Worm (Caenorhabditis elegans) whole organism, L3 larva: ENCODE data around the gene ugt-58.

Experiments used
- R02D3.7 ChIP-seq: fragments of 150-350 bp; optimal IDR thresholded peaks from 2 replicates; lab custom pipeline; 2014; ENCODE audit warnings: missing biosample characterization, missing genetic modification characterization
- ZK546.5 ChIP-seq: sonication (generic microtip); optimal IDR thresholded peaks from 2 replicates; lab custom pipeline; 2017; ENCODE audit warnings: missing biosample characterization, missing genetic modification characterization
- aly-2 ChIP-seq: fragments of 150-350 bp; optimal IDR thresholded peaks from 2 replicates; lab custom pipeline; 2014; ENCODE audit warnings: missing biosample characterization, missing genetic modification characterization
- ama-1 ChIP-seq: fragments of 150-350 bp; optimal IDR thresholded peaks from 2 replicates; lab custom pipeline; 2018
- ceh-16 ChIP-seq: sonication (generic microtip); optimal IDR thresholded peaks from 2 replicates; lab custom pipeline; 2017; ENCODE audit warnings: missing biosample characterization, missing genetic modification characterization
- ceh-28 ChIP-seq: fragments of 150-350 bp; optimal IDR thresholded peaks from 2 replicates; lab custom pipeline; 2014; ENCODE audit warnings: missing biosample characterization, missing genetic modification reagents, missing genetic modification characterization
- ceh-82 ChIP-seq: fragments of 150-350 bp; optimal IDR thresholded peaks from 2 replicates; lab custom pipeline; 2014; ENCODE audit warnings: missing biosample characterization, missing genetic modification characterization
- ceh-9 ChIP-seq: sonication (generic microtip); optimal IDR thresholded peaks from 2 replicates; lab custom pipeline; 2018; ENCODE audit warnings: missing biosample characterization, missing genetic modification characterization
- daf-12 ChIP-seq: fragments of 150-350 bp; optimal IDR thresholded peaks from 2 replicates; lab custom pipeline; 2014; ENCODE audit warnings: missing biosample characterization, missing genetic modification reagents, missing genetic modification characterization
- egl-27 ChIP-seq: sonication (generic microtip); optimal IDR thresholded peaks from 4 replicates; lab custom pipeline; 2017; ENCODE audit warnings: missing biosample characterization, missing genetic modification reagents, missing genetic modification characterization
- egl-5 ChIP-seq: fragments of 150-350 bp; optimal IDR thresholded peaks from 2 replicates; lab custom pipeline; 2017; ENCODE audit warnings: missing biosample characterization, missing genetic modification reagents, missing genetic modification characterization, inconsistent platforms
- elt-1 ChIP-seq: fragments of 150-350 bp; optimal IDR thresholded peaks from 2 replicates; lab custom pipeline; 2014; ENCODE audit warnings: missing biosample characterization, missing genetic modification characterization
- elt-2 ChIP-seq: sonication (generic microtip); optimal IDR thresholded peaks from 2 replicates; lab custom pipeline; 2016; ENCODE audit warnings: missing genetic modification reagents, mild to moderate bottlenecking, missing genetic modification characterization, missing compliant biosample characterization
- elt-3 ChIP-seq, 3 experiments: fragments of 150-350 bp in 1 of 3; sonication (generic microtip) in 2 of 3; optimal IDR thresholded peaks; 2 replicates in 2 of 3; 4 replicates in 1 of 3; lab custom pipeline; 2014 to 2017; ENCODE audit warnings: missing biosample characterization in 3 of 3, missing genetic modification characterization in 3 of 3
- eor-1 ChIP-seq, 2 experiments: fragments of 150-350 bp; optimal IDR thresholded peaks; 2 replicates each; lab custom pipeline; 2014 to 2018; ENCODE audit warnings: missing biosample characterization in 2 of 2, missing genetic modification characterization in 2 of 2
- fkh-10 ChIP-seq: sonication (generic microtip); optimal IDR thresholded peaks from 2 replicates; lab custom pipeline; 2017; ENCODE audit warnings: missing biosample characterization, missing genetic modification reagents, missing genetic modification characterization
- fkh-2 ChIP-seq: fragments of 150-350 bp; optimal IDR thresholded peaks from 2 replicates; lab custom pipeline; 2014; ENCODE audit warnings: missing biosample characterization, missing genetic modification reagents, missing genetic modification characterization
- fos-1 ChIP-seq: fragments of 150-350 bp; optimal IDR thresholded peaks from 2 replicates; lab custom pipeline; 2014; ENCODE audit warnings: missing biosample characterization, missing genetic modification characterization
- hmg-11 ChIP-seq: sonication (generic microtip); optimal IDR thresholded peaks from 2 replicates; lab custom pipeline; 2016; ENCODE audit warnings: missing genetic modification characterization, missing compliant biosample characterization
- jun-1 ChIP-seq: fragments of 150-350 bp; optimal IDR thresholded peaks from 2 replicates; lab custom pipeline; 2014; ENCODE audit warnings: missing biosample characterization, missing genetic modification reagents, missing genetic modification characterization
- lin-15B ChIP-seq: fragments of 150-350 bp; optimal IDR thresholded peaks from 2 replicates; lab custom pipeline; 2014; ENCODE audit warnings: missing biosample characterization, missing genetic modification characterization
- lin-39 ChIP-seq: fragments of 150-350 bp; optimal IDR thresholded peaks from 2 replicates; lab custom pipeline; 2018; ENCODE audit warnings: missing biosample characterization, missing genetic modification reagents, missing genetic modification characterization
- lsy-12 ChIP-seq: sonication (generic microtip); optimal IDR thresholded peaks from 2 replicates; lab custom pipeline; 2016; ENCODE audit warnings: mild to moderate bottlenecking, missing genetic modification characterization, missing compliant biosample characterization
- mdl-1 ChIP-seq: fragments of 150-350 bp; optimal IDR thresholded peaks from 2 replicates; lab custom pipeline; 2014; ENCODE audit warnings: missing biosample characterization, missing genetic modification characterization
- mml-1 ChIP-seq: fragments of 150-350 bp; sonication (generic microtip); optimal IDR thresholded peaks from 3 replicates; lab custom pipeline; 2014; ENCODE audit warnings: missing biosample characterization, missing genetic modification characterization
- nfya-1 ChIP-seq: sonication (generic microtip); optimal IDR thresholded peaks from 2 replicates; lab custom pipeline; 2017; ENCODE audit warnings: missing genetic modification characterization, mild to moderate bottlenecking, missing compliant biosample characterization, antibody characterized with exemption, moderate library complexity; ENCODE audit not compliant: insufficient read depth
- nhr-11 ChIP-seq: fragments of 150-350 bp; optimal IDR thresholded peaks from 2 replicates; lab custom pipeline; 2014; ENCODE audit warnings: missing biosample characterization, missing genetic modification characterization
- nhr-12 ChIP-seq: fragments of 150-350 bp; optimal IDR thresholded peaks from 2 replicates; lab custom pipeline; 2014; ENCODE audit warnings: missing biosample characterization, missing genetic modification characterization
- nhr-23 ChIP-seq: fragments of 150-350 bp; optimal IDR thresholded peaks from 2 replicates; lab custom pipeline; 2014; ENCODE audit warnings: missing biosample characterization, missing genetic modification reagents, missing genetic modification characterization
- nhr-237 ChIP-seq: fragments of 150-350 bp; optimal IDR thresholded peaks from 2 replicates; lab custom pipeline; 2014; ENCODE audit warnings: missing biosample characterization, missing genetic modification characterization
- nhr-25 ChIP-seq: sonication (generic microtip); optimal IDR thresholded peaks from 2 replicates; lab custom pipeline; 2017; ENCODE audit warnings: missing biosample characterization, missing genetic modification characterization
- nhr-28 ChIP-seq: fragments of 150-350 bp; optimal IDR thresholded peaks from 2 replicates; lab custom pipeline; 2014; ENCODE audit warnings: missing biosample characterization, missing genetic modification characterization
- nhr-43 ChIP-seq: sonication (generic microtip); optimal IDR thresholded peaks from 2 replicates; lab custom pipeline; 2016; ENCODE audit warnings: mild to moderate bottlenecking, missing genetic modification characterization, missing compliant biosample characterization; ENCODE audit not compliant: poor library complexity, severe bottlenecking
- nhr-67 ChIP-seq: fragments of 150-350 bp; optimal IDR thresholded peaks from 2 replicates; lab custom pipeline; 2014; ENCODE audit warnings: missing biosample characterization, missing genetic modification characterization
- nhr-76 ChIP-seq: fragments of 150-350 bp; sonication (generic microtip); optimal IDR thresholded peaks from 5 replicates; lab custom pipeline; 2014; ENCODE audit warnings: missing biosample characterization, missing genetic modification characterization
- nhr-77 ChIP-seq: fragments of 150-350 bp; optimal IDR thresholded peaks from 2 replicates; lab custom pipeline; 2014; ENCODE audit warnings: missing biosample characterization, missing genetic modification characterization
- pha-4 ChIP-seq: fragments of 150-350 bp; optimal IDR thresholded peaks from 2 replicates; lab custom pipeline; 2014; ENCODE audit warnings: missing biosample characterization, missing genetic modification reagents, missing genetic modification characterization
- pqm-1 ChIP-seq: fragments of 150-350 bp; optimal IDR thresholded peaks from 2 replicates; lab custom pipeline; 2017; ENCODE audit warnings: missing biosample characterization, missing genetic modification characterization, inconsistent platforms
- sea-2 ChIP-seq: fragments of 150-350 bp; sonication (generic microtip); optimal IDR thresholded peaks from 4 replicates; lab custom pipeline; 2014; ENCODE audit warnings: missing biosample characterization, missing genetic modification reagents, missing genetic modification characterization
- skn-1 ChIP-seq: fragments of 150-350 bp; optimal IDR thresholded peaks from 2 replicates; lab custom pipeline; 2014; ENCODE audit warnings: missing biosample characterization, missing genetic modification characterization
- snpc-4 ChIP-seq: fragments of 150-350 bp; optimal IDR thresholded peaks from 2 replicates; lab custom pipeline; 2014; ENCODE audit warnings: missing biosample characterization, missing genetic modification characterization
- tbx-2 ChIP-seq: sonication (generic microtip); optimal IDR thresholded peaks from 2 replicates; lab custom pipeline; 2016; ENCODE audit warnings: mild to moderate bottlenecking, missing genetic modification characterization, missing compliant biosample characterization
- unc-39 ChIP-seq: sonication (generic microtip); optimal IDR thresholded peaks from 4 replicates; lab custom pipeline; 2017; ENCODE audit warnings: missing biosample characterization, missing genetic modification characterization
- unc-62 ChIP-seq: fragments of 150-350 bp; sonication (generic microtip); optimal IDR thresholded peaks from 4 replicates; lab custom pipeline; 2014; ENCODE audit warnings: missing biosample characterization, missing genetic modification reagents, missing genetic modification characterization
- zag-1 ChIP-seq: fragments of 150-350 bp; optimal IDR thresholded peaks from 2 replicates; lab custom pipeline; 2014; ENCODE audit warnings: missing biosample characterization, missing genetic modification characterization
- ztf-11 ChIP-seq: fragments of 150-350 bp; optimal IDR thresholded peaks from 2 replicates; lab custom pipeline; 2014; ENCODE audit warnings: missing biosample characterization, missing genetic modification characterization
- ztf-4 ChIP-seq: fragments of 150-350 bp; optimal IDR thresholded peaks from 2 replicates; lab custom pipeline; 2014; ENCODE audit warnings: missing biosample characterization, missing genetic modification characterization

Gene ugt-58

DNA sequence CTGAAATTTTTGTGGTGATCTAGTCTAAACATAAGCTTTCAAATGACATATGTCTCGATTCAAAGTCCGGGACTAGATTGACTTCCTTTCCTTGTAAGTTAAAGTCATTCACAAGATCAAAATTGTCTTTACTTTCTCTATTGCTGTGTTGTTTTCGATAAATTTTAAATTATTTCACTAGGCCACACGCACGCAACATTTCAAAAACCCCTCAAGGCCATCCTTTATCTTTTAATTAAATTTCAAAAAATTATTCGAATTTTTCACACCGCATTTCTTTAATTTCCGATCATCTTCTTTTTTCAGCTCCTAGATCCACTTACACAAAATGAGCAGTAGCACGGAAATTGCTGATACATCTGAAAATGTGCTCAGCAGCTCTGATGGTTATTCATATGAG is 49.7 kb upstream of the ugt-58 start, which contains the start of gene ZK1307.7:
ZK1307.7 (plus strand) TSS at position 301 of the 400 bp plus-strand sequence.
- TF ChIP-seq R02D3.7 (tag; lab: Kevin White, UChicago) = no peak
- TF ChIP-seq eor-1 (tag; optimal IDR thresholded peaks at IDR 0.05; lab: Kevin White, UChicago) = no peak
- no peak for TF ChIP-seq ceh-82 (tag; lab: Kevin White, UChicago)
- TF ChIP-seq nhr-43 (tag; lab: Kevin White, UChicago) = no peak
- TF ChIP-seq aly-2 (tag; lab: Kevin White, UChicago) = no peak
- no peak for TF ChIP-seq ZK546.5 (tag; lab: Kevin White, UChicago)
- no peak for TF ChIP-seq unc-39
- TF ChIP-seq nhr-237 (tag; lab: Kevin White, UChicago) = no peak
- no peak for TF ChIP-seq fkh-10 (GFP tag; lab: Kevin White, UChicago)
- TF ChIP-seq egl-27 (tag; lab: Kevin White, UChicago) = no peak
- TF ChIP-seq elt-2 (tag; lab: Kevin White, UChicago) = no peak
- no peak for TF ChIP-seq ceh-16 (tag; lab: Kevin White, UChicago)
- TF ChIP-seq ztf-4 (tag; lab: Kevin White, UChicago) = no peak
- no peak for TF ChIP-seq zag-1
- no peak for TF ChIP-seq nhr-28 (tag; lab: Kevin White, UChicago)
- no peak for TF ChIP-seq nhr-12 (tag; lab: Kevin White, UChicago)
- TF ChIP-seq sea-2 (GFP tag; lab: Kevin White, UChicago) = no peak
- TF ChIP-seq elt-1 (tag; lab: Kevin White, UChicago) = no peak
- no peak for TF ChIP-seq skn-1 (tag; lab: Kevin White, UChicago)
- TF ChIP-seq, all 47 proteins: peak for 0

DNA sequence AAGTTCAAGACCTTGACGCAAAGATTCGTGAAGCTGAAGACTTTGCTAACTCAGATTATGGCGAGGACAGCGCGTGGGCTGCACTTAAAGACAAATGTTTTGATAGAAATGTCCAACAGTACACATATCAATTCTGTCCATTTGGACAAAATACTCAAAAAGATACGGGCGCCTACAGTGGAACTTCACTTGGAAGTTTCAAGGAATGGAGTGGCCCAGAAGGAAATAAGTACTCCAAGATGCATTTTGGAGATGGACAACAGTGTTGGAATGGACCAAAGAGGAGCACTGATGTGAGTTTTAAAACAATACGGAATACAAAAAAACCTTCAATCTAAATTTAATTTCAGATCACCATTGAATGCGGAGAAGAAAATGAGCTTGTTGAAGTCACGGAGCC is 39.3 kb upstream of the ugt-58 start:
- TF ChIP-seq unc-39 (no peak), snpc-4 (tag; lab: Kevin White, UChicago) (no peak), elt-1 (tag; lab: Kevin White, UChicago) (no peak), ceh-28 (no peak)
- TF ChIP-seq, all 47 proteins: peak for 0

DNA sequence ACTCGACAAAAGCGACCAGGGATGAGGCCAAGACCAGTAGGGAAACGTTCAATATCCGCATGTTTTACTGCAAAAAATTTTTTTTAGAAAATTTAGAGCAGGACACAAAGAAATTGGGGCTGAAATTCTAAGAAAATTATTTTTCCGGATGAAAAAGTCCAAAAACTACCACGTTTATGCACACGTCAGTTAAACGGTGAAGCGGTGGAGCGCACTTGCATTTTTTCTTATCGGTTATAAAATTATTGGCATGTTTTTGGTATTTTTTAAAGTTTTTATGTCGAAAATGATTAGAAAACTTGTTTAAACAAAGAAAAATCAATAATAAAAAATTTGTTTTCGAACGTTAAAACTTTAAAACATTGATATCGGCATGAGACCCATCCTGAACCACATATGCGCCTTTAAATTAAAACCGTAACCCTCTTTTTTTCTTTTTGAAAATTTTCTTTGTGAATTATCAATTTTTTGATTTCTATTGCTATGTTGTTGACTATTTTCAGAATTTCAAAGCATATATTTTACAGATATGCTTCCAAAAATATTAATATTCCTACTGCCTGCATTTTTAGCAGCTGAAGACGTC is 37.6 kb upstream of the ugt-58 start, which contains the start of the genes dnj-20 and ZK1307.8:
dnj-20 (minus strand) TSS at position 67 of the 586 bp plus-strand sequence.
ZK1307.8 (plus strand) TSS at position 504 of the 586 bp plus-strand sequence.
- TF ChIP-seq lin-39 (tag; lab: Kevin White, UChicago) (peak; percentile 22), lsy-12 (tag; lab: Kevin White, UChicago) (no peak), sea-2 (GFP tag; lab: Kevin White, UChicago) (no peak), jun-1 (tag; lab: Kevin White, UChicago) (no peak), lin-15B (tag; lab: Kevin White, UChicago) (peak; percentile 40), nhr-11 (tag; lab: Kevin White, UChicago) (no peak), skn-1 (tag; lab: Kevin White, UChicago) (no peak), fkh-10 (GFP tag; lab: Kevin White, UChicago) (no peak), mml-1 (tag; lab: Kevin White, UChicago) (no peak), ceh-9 (tag; lab: Kevin White, UChicago) (no peak), nhr-23 (tag; lab: Kevin White, UChicago) (no peak), elt-2 (tag; lab: Kevin White, UChicago) (peak; percentile 45), tbx-2 (tag; lab: Kevin White, UChicago) (no peak), elt-3 (tag; optimal IDR thresholded peaks at IDR 0.05; lab: Kevin White, UChicago) (no peak), R02D3.7 (tag; lab: Kevin White, UChicago) (no peak), nhr-28 (tag; lab: Kevin White, UChicago) (no peak), ama-1 (lab: Kevin White, UChicago) (no peak), pha-4 (tag; lab: Kevin White, UChicago) (peak; percentile 9), fos-1 (no peak), pqm-1 (tag; lab: Kevin White, UChicago) (peak; percentile 34), nhr-237 (tag; lab: Kevin White, UChicago) (no peak), mdl-1 (tag; lab: Kevin White, UChicago) (no peak), ceh-16 (tag; lab: Kevin White, UChicago) (no peak), snpc-4 (tag; lab: Kevin White, UChicago) (no peak), ztf-11 (tag; lab: Kevin White, UChicago) (no peak), aly-2 (tag; lab: Kevin White, UChicago) (no peak), nhr-76 (tag; lab: Kevin White, UChicago) (no peak), zag-1 (no peak), unc-62 (GFP tag; lab: Kevin White, UChicago) (no peak), egl-27 (tag; lab: Kevin White, UChicago) (no peak), nhr-77 (no peak), nhr-25 (tag; lab: Kevin White, UChicago) (no peak), ceh-28 (no peak), nhr-67 (tag; lab: Kevin White, UChicago) (no peak), unc-39 (no peak), egl-5 (no peak), ZK546.5 (tag; lab: Kevin White, UChicago) (no peak), ceh-82 (tag; lab: Kevin White, UChicago) (no peak), hmg-11 (tag; lab: Kevin White, UChicago) (peak; percentile 33), nhr-12 (tag; lab: Kevin White, UChicago) (no peak), nfya-1 (tag; lab: Kevin White, UChicago) (peak; percentile 34), daf-12 (no peak), fkh-2 (tag; lab: Kevin White, UChicago) (no peak)
